Worm (Caenorhabditis elegans) whole organism, mixed stage, embryonic: ENCODE results near the gene R102.3.

Source experiments
- blmp-1 ChIP-seq: fragments of 150-350 bp; optimal IDR thresholded peaks from 2 replicates; lab custom pipeline; 2014; ENCODE audit warnings: missing biosample characterization, missing genetic modification characterization
- ces-1 ChIP-seq: fragments of 150-350 bp; optimal IDR thresholded peaks from 2 replicates; lab custom pipeline; 2014; ENCODE audit warnings: missing biosample characterization, missing genetic modification reagents, missing genetic modification characterization
- cnd-1 ChIP-seq: fragments of 200-800 bp; sonication (Bioruptor generic); optimal IDR thresholded peaks from 2 replicates; lab custom pipeline; 2018; ENCODE audit warnings: mild to moderate bottlenecking, missing genetic modification characterization, missing compliant biosample characterization
- elt-3 ChIP-seq: fragments of 150-350 bp; optimal IDR thresholded peaks from 2 replicates; lab custom pipeline; 2014; ENCODE audit warnings: missing biosample characterization, missing genetic modification characterization
- ham-2 ChIP-seq: fragments of 200-800 bp; sonication (Bioruptor generic); optimal IDR thresholded peaks from 2 replicates; lab custom pipeline; 2018; ENCODE audit warnings: mild to moderate bottlenecking, missing genetic modification characterization, missing compliant biosample characterization
- lin-13 ChIP-seq: fragments of 150-350 bp; optimal IDR thresholded peaks from 2 replicates; lab custom pipeline; 2014; ENCODE audit warnings: missing biosample characterization, missing genetic modification characterization
- nhr-28 ChIP-seq: fragments of 150-350 bp; optimal IDR thresholded peaks from 2 replicates; lab custom pipeline; 2014; ENCODE audit warnings: missing biosample characterization, missing genetic modification characterization
- nhr-76 ChIP-seq: sonication (generic microtip); optimal IDR thresholded peaks from 2 replicates; lab custom pipeline; 2017; ENCODE audit warnings: missing biosample characterization, missing genetic modification characterization
- pha-4 ChIP-seq: fragments of 150-350 bp; optimal IDR thresholded peaks from 2 replicates; lab custom pipeline; 2018; ENCODE audit warnings: missing biosample characterization, missing genetic modification reagents, missing genetic modification characterization
- sptf-1 ChIP-seq: sonication (generic microtip); optimal IDR thresholded peaks from 2 replicates; lab custom pipeline; 2017; ENCODE audit warnings: mild to moderate bottlenecking, missing genetic modification characterization, moderate library complexity, missing compliant biosample characterization
- tbx-8 ChIP-seq: fragments of 200-800 bp; sonication (Bioruptor generic); optimal IDR thresholded peaks from 2 replicates; lab custom pipeline; 2018; ENCODE audit warnings: mild to moderate bottlenecking, missing genetic modification characterization, moderate library complexity, missing compliant biosample characterization
- unc-62 ChIP-seq: fragments of 150-350 bp; optimal IDR thresholded peaks from 2 replicates; lab custom pipeline; 2014; ENCODE audit warnings: missing biosample characterization, missing genetic modification reagents, missing genetic modification characterization
- ztf-11 ChIP-seq: fragments of 150-350 bp; optimal IDR thresholded peaks from 2 replicates; lab custom pipeline; 2014; ENCODE audit warnings: missing biosample characterization, missing genetic modification characterization

DNA sequence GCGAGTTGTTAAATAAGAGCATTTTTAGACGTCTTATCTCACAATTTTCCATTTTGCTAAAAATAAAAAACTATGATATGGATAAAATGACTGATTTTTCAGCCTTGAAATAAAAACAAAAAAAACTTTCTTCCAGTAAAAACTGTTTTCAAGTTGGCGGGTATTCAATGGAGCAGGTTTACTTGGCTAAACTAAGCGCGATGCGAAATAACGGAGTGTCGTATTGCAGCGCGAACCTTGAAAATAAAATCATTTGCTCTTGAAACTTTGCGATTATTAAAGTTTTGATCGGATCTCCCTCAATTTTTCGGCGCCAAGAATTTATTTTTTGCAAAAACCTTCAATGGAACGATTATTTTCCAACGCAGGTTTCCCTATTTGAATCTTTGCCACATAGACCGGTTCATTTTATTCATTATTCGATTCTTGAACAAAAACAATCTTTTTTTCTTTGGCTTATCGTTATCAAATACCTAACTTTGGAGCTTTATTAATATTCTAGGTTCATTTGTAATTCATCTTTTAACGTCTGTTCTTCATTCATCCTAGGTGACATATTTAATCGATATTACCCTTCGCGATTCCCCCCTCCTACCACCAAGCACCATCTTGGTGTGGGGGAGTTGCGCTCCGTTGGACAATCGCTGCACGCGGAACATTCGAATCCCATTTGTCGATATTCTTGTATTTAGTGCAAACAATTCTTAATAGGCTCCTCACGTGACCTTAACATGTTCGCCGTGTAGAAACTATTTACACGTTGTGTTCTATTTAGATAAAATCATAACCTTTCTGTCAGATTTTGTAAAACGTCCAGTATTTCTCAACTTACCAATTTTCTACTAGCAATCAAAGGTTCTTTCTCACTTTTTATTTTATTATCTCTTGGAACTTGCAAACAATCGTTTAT, 45.5 kb downstream of the R102.3 start, which contains the start of the genes orc-5 and cyb-1:
- TF ChIP-seq nhr-76 (tag; lab: Kevin White, UChicago) (no peak), ztf-11 (tag; lab: Kevin White, UChicago) (no peak), sptf-1 (peak; percentile 42), blmp-1 (tag; lab: Kevin White, UChicago) (no peak), cnd-1 (tag; lab: Kevin White, UChicago) (no peak), elt-3 (tag; lab: Kevin White, UChicago) (no peak), lin-13 (tag; lab: Kevin White, UChicago) (peak; percentile 40), pha-4 (tag; lab: Kevin White, UChicago) (peak; percentile 54), tbx-8 (no peak), unc-62 (GFP tag; lab: Kevin White, UChicago) (no peak), ces-1 (GFP tag; lab: Kevin White, UChicago) (peak; percentile 55), ham-2 (no peak), nhr-28 (no peak)
